Fruit fly (Drosophila melanogaster): ENCODE measurements around the gene Zcchc7.
A peak's percentile ranks its signal among the peaks of the same experiment; 100 is the strongest.

Gene Zcchc7

DNA sequence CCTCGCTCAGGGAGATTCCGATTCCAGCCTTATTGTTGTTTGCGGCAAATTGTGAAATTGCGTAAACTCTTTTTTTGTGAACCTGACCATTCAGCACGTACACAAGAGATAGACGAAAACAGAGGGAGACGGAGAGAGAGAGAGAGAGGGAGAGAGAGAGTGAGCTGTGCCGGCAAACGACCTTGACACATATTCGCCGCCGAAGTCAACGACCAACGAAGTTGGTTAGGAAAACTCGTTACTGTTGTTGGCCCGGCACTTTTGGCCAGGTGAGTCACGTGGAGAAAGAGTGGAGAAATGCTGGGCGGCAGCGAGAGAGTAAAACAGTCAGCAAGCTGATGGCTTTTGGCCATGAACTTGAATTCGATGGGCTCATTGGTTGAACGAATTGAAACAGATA, 15.2 kb upstream of the Zcchc7 start:
- TF ChIP-seq ash1 (GFP tag; optimal IDR thresholded peaks at IDR 0.05) = no peak
- TF ChIP-seq CG10147 (GFP tag; optimal IDR thresholded peaks at IDR 0.05) = no peak
- no peak for TF ChIP-seq CG3281 (GFP tag; optimal IDR thresholded peaks at IDR 0.05)
- TF ChIP-seq sqz (GFP tag; optimal IDR thresholded peaks at IDR 0.05) = peak; percentile 18
- TF ChIP-seq vvl (GFP tag; IDR thresholded peaks at IDR 0.05) = 0 out of 2 replicates have a peak, but pooled peaks have one; percentile 7
- TF ChIP-seq CG6791 (GFP tag; IDR thresholded peaks at IDR 0.05; ENCODE audit: partially characterized antibody) = no peak
- TF ChIP-seq CG11723 (GFP tag; optimal IDR thresholded peaks at IDR 0.05) = no peak
- no peak for TF ChIP-seq tll (GFP tag; optimal IDR thresholded peaks at IDR 0.05)
- TF ChIP-seq CG8359 (GFP tag; optimal IDR thresholded peaks at IDR 0.05; ENCODE audit: borderline replicate concordance) = no peak
- no peak for TF ChIP-seq CG12299 (tag; optimal IDR thresholded peaks at IDR 0.05)
- no peak for TF ChIP-seq Med (GFP tag)
- TF ChIP-seq CG12155 (GFP tag; optimal IDR thresholded peaks at IDR 0.05) = no peak
- TF ChIP-seq Blimp-1 (GFP tag; optimal IDR thresholded peaks at IDR 0.05) = peak; percentile 59
- TF ChIP-seq ftz-f1 (GFP tag; optimal IDR thresholded peaks at IDR 0.05) = peak; percentile 44
- no peak for TF ChIP-seq jing (GFP tag; optimal IDR thresholded peaks at IDR 0.05)
- 0 out of 3 replicates have a peak, but pooled peaks have one; percentile 15 for TF ChIP-seq ken (GFP tag; IDR thresholded peaks at IDR 0.05)
- TF ChIP-seq CG6813 (GFP tag; optimal IDR thresholded peaks at IDR 0.05) = no peak
- no peak for TF ChIP-seq CG17186 (GFP tag; optimal IDR thresholded peaks at IDR 0.05)
- no peak for TF ChIP-seq CG9727 (GFP tag; optimal IDR thresholded peaks at IDR 0.05)
- no peak for TF ChIP-seq CG12744 (GFP tag; optimal IDR thresholded peaks at IDR 0.05)
- no peak for TF ChIP-seq cas (GFP tag; IDR thresholded peaks at IDR 0.05)
- no peak for TF ChIP-seq jigr1 (GFP tag; IDR thresholded peaks at IDR 0.05)
- TF ChIP-seq CG2202 (tag; optimal IDR thresholded peaks at IDR 0.05) = no peak
- TF ChIP-seq CG12769 (tag; optimal IDR thresholded peaks at IDR 0.05) = peak; percentile 35
- TF ChIP-seq CG1832 (GFP tag; optimal IDR thresholded peaks at IDR 0.05) = peak; percentile 29
- TF ChIP-seq CG3163 (GFP tag; optimal IDR thresholded peaks at IDR 0.05) = no peak
- TF ChIP-seq Hmr (GFP tag; optimal IDR thresholded peaks at IDR 0.05) = no peak
- no peak for TF ChIP-seq seq (GFP tag; IDR thresholded peaks at IDR 0.05)
- TF ChIP-seq Trl (optimal IDR thresholded peaks at IDR 0.05) = peak; percentile 10 to 40
- no peak for TF ChIP-seq Trl (GFP tag; optimal IDR thresholded peaks at IDR 0.05)
- no peak for TF ChIP-seq CG31388 (GFP tag; optimal IDR thresholded peaks at IDR 0.05)
- peak; percentile 87 for TF ChIP-seq Ets65A (GFP tag)
- TF ChIP-seq gsb-n (tag; optimal IDR thresholded peaks at IDR 0.05) = peak; percentile 18
- peak in 1 of 2 experiments; percentile 11 for TF ChIP-seq Hr78 (GFP tag; optimal IDR thresholded peaks at IDR 0.05)
- TF ChIP-seq sens (GFP tag) = no peak
- no peak for TF ChIP-seq CG2875 (GFP tag; optimal IDR thresholded peaks at IDR 0.05)
- no peak for TF ChIP-seq CG33213 (GFP tag; optimal IDR thresholded peaks at IDR 0.05)
- TF ChIP-seq CG12942 (GFP tag; optimal IDR thresholded peaks at IDR 0.05) = no peak
- no peak for TF ChIP-seq usp (GFP tag; optimal IDR thresholded peaks at IDR 0.05)
- no peak for TF ChIP-seq CG31441 (GFP tag; IDR thresholded peaks at IDR 0.05)
- TF ChIP-seq oc (tag; optimal IDR thresholded peaks at IDR 0.05) = peak; percentile 37

DNA sequence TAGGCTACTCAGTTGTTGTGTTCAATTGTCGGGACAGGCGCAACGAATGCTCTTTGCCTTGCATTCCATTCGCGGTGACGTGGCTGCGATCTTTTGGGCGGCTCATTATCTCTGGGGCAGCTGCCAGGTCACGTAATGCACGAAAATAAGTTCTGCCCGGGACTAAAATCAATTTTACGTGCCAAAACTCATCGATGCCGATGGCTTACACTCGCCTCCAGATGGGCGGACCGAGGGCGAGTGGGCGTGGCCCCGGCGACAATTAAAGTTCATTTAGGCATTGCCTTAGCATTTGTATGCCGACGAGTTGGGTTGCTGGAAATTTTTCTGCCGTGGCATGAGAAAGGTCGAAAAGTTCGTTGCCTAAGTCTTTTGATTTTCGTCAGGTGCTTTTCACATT, 8.5 kb upstream of the Zcchc7 start:
- TF ChIP-seq CG2889 (GFP tag; IDR thresholded peaks at IDR 0.05) = no peak
- 0 out of 3 replicates have a peak, but pooled peaks have one; percentile 32 for TF ChIP-seq CG11560 (tag; IDR thresholded peaks at IDR 0.05)
- no peak for TF ChIP-seq CG7745 (tag; optimal IDR thresholded peaks at IDR 0.05)
- peak in 1 of 2 experiments; percentile 17 for TF ChIP-seq Eip74EF (GFP tag; optimal IDR thresholded peaks at IDR 0.05)
- TF ChIP-seq Elba2 (GFP tag; optimal IDR thresholded peaks at IDR 0.05) = no peak
- TF ChIP-seq CG17612 (GFP tag; IDR thresholded peaks at IDR 0.05) = no peak
- no peak for TF ChIP-seq CG8388 (GFP tag; optimal IDR thresholded peaks at IDR 0.05)
- no peak for TF ChIP-seq Ravus (GFP tag; IDR thresholded peaks at IDR 0.05)
- no peak for TF ChIP-seq Nf-YB (GFP tag; optimal IDR thresholded peaks at IDR 0.05)
- TF ChIP-seq lab (GFP tag; optimal IDR thresholded peaks at IDR 0.05) = no peak
- no peak for TF ChIP-seq gfzf (GFP tag; optimal IDR thresholded peaks at IDR 0.05)
- TF ChIP-seq HLH4C (GFP tag; IDR thresholded peaks at IDR 0.05; ENCODE audit: partially characterized antibody) = no peak

Measured in whole organism, embryonic.